Worm (Caenorhabditis elegans) whole organism, L1 larva: ENCODE results near the gene rev-1.

Source experiments
- F16B12.6 ChIP-seq: fragments of 150-350 bp; optimal IDR thresholded peaks from 2 replicates; lab custom pipeline; 2014; ENCODE audit warnings: missing biosample characterization, missing genetic modification characterization
- Y116A8C.19 ChIP-seq: sonication (generic microtip); optimal IDR thresholded peaks from 2 replicates; lab custom pipeline; 2016; ENCODE audit warnings: missing compliant biosample characterization, missing genetic modification characterization, borderline replicate concordance
- alr-1 ChIP-seq: fragments of 200-800 bp; sonication (Bioruptor generic); optimal IDR thresholded peaks from 2 replicates; lab custom pipeline; 2018; ENCODE audit warnings: borderline replicate concordance, mild to moderate bottlenecking, missing genetic modification characterization, missing compliant biosample characterization
- ceh-63 ChIP-seq: fragments of 200-800 bp; sonication (Bioruptor generic); optimal IDR thresholded peaks from 2 replicates; lab custom pipeline; 2018; ENCODE audit warnings: mild to moderate bottlenecking, missing genetic modification characterization, missing compliant biosample characterization
- ceh-8 ChIP-seq: fragments of 200-800 bp; sonication (Bioruptor generic); optimal IDR thresholded peaks from 2 replicates; lab custom pipeline; 2018; ENCODE audit warnings: mild to moderate bottlenecking, missing genetic modification characterization, moderate library complexity, missing compliant biosample characterization
- ceh-88 ChIP-seq: fragments of 200-800 bp; sonication (Bioruptor generic); IDR thresholded peaks from 2 replicates; pipeline ENCODE4 v1.3.6; 2022; ENCODE audit warnings: missing genetic modification characterization, missing compliant biosample characterization
- ces-1 ChIP-seq: fragments of 150-350 bp; optimal IDR thresholded peaks from 2 replicates; lab custom pipeline; 2014; ENCODE audit warnings: missing biosample characterization, missing genetic modification reagents, missing genetic modification characterization
- dsc-1 ChIP-seq: sonication (generic microtip); optimal IDR thresholded peaks from 2 replicates; lab custom pipeline; 2016; ENCODE audit warnings: mild to moderate bottlenecking, missing genetic modification characterization, missing compliant biosample characterization
- efl-1 ChIP-seq, 4 experiments: fragments of 150-350 bp; optimal IDR thresholded peaks in 3 of 4; peaks in 1 of 4; 1 replicate in 1 of 4; 2 replicates in 3 of 4; lab custom pipeline; 2014; ENCODE audit warnings: missing biosample characterization in 2 of 4, missing genetic modification characterization in 2 of 4, missing genetic modification reagents in 2 of 4
- efl-3 ChIP-seq: fragments of 200-800 bp; sonication (Bioruptor generic); optimal IDR thresholded peaks from 2 replicates; lab custom pipeline; 2018; ENCODE audit warnings: mild to moderate bottlenecking, missing genetic modification characterization, missing compliant biosample characterization
- egl-27 ChIP-seq, 2 experiments: fragments of 150-350 bp in 1 of 2; sonication (generic microtip); optimal IDR thresholded peaks; 3 replicates each; lab custom pipeline; 2017 to 2018; ENCODE audit warnings: missing biosample characterization in 2 of 2, missing genetic modification characterization in 2 of 2, missing genetic modification reagents in 2 of 2
- elt-2 ChIP-seq: sonication (generic microtip); optimal IDR thresholded peaks from 2 replicates; lab custom pipeline; 2016; ENCODE audit warnings: missing genetic modification characterization, mild to moderate bottlenecking, inconsistent platforms, missing compliant biosample characterization, missing genetic modification reagents
- ets-5 ChIP-seq: fragments of 200-800 bp; sonication (Bioruptor generic); IDR thresholded peaks from 2 replicates; pipeline ENCODE4 v1.3.6; 2022; ENCODE audit warnings: missing genetic modification characterization, missing compliant biosample characterization
- fkh-8 ChIP-seq: sonication (generic microtip); optimal IDR thresholded peaks from 2 replicates; lab custom pipeline; 2016; ENCODE audit warnings: mild to moderate bottlenecking, missing genetic modification characterization, missing compliant biosample characterization
- hlh-4 ChIP-seq: sonication (generic microtip); optimal IDR thresholded peaks from 2 replicates; lab custom pipeline; 2016; ENCODE audit warnings: mild to moderate bottlenecking, missing genetic modification characterization, missing compliant biosample characterization
- irx-1 ChIP-seq: sonication (generic microtip); optimal IDR thresholded peaks from 2 replicates; lab custom pipeline; 2016; ENCODE audit warnings: missing genetic modification characterization, missing compliant biosample characterization
- lin-13 ChIP-seq: fragments of 150-350 bp; optimal IDR thresholded peaks from 2 replicates; lab custom pipeline; 2014; ENCODE audit warnings: missing biosample characterization, missing genetic modification reagents, missing genetic modification characterization
- lin-14 ChIP-seq: fragments of 200-800 bp; sonication (Bioruptor generic); optimal IDR thresholded peaks from 2 replicates; lab custom pipeline; 2018; ENCODE audit warnings: mild to moderate bottlenecking, missing genetic modification characterization, moderate library complexity, missing compliant biosample characterization
- lin-35 ChIP-seq, 2 experiments: fragments of 150-350 bp; optimal IDR thresholded peaks; 2 replicates each; lab custom pipeline; 2014; ENCODE audit warnings: missing biosample characterization in 2 of 2, missing genetic modification characterization in 2 of 2, missing genetic modification reagents in 2 of 2
- lin-39 ChIP-seq: fragments of 150-350 bp; optimal IDR thresholded peaks from 2 replicates; lab custom pipeline; 2014; ENCODE audit warnings: missing biosample characterization, missing genetic modification reagents, missing genetic modification characterization
- lir-3 ChIP-seq: sonication (generic microtip); optimal IDR thresholded peaks from 2 replicates; lab custom pipeline; 2016; ENCODE audit warnings: mild to moderate bottlenecking, missing genetic modification characterization, moderate library complexity, missing compliant biosample characterization; ENCODE audit not compliant: poor library complexity
- lsy-2 ChIP-seq, 2 experiments: fragments of 150-350 bp; optimal IDR thresholded peaks; 2 replicates each; lab custom pipeline; 2014; ENCODE audit warnings: missing biosample characterization in 2 of 2, missing genetic modification characterization in 2 of 2
- mab-9 ChIP-seq: fragments of 200-800 bp; sonication (Bioruptor generic); IDR thresholded peaks from 2 replicates; pipeline ENCODE4 v1.3.6; 2022; ENCODE audit warnings: missing genetic modification reagents, missing genetic modification characterization, missing compliant biosample characterization
- mep-1 ChIP-seq: fragments of 150-350 bp; optimal IDR thresholded peaks from 2 replicates; lab custom pipeline; 2014; ENCODE audit warnings: missing biosample characterization, missing genetic modification characterization
- nhr-11 ChIP-seq: fragments of 150-350 bp; optimal IDR thresholded peaks from 2 replicates; lab custom pipeline; 2014; ENCODE audit warnings: missing biosample characterization, missing genetic modification characterization
- nhr-12 ChIP-seq: sonication (generic microtip); optimal IDR thresholded peaks from 2 replicates; lab custom pipeline; 2017; ENCODE audit warnings: missing biosample characterization, missing genetic modification characterization
- nhr-19 ChIP-seq: fragments of 200-800 bp; sonication (Bioruptor generic); conservative IDR thresholded peaks from 2 replicates; pipeline ENCODE4 v1.3.6; 2022; ENCODE audit warnings: missing genetic modification characterization, missing compliant biosample characterization
- nhr-20 ChIP-seq: sonication (generic microtip); optimal IDR thresholded peaks from 2 replicates; lab custom pipeline; 2016; ENCODE audit warnings: mild to moderate bottlenecking, missing genetic modification characterization, missing compliant biosample characterization
- nhr-28 ChIP-seq: fragments of 150-350 bp; optimal IDR thresholded peaks from 2 replicates; lab custom pipeline; 2014; ENCODE audit warnings: missing biosample characterization, missing genetic modification characterization
- nhr-47 ChIP-seq: sonication (generic microtip); optimal IDR thresholded peaks from 2 replicates; lab custom pipeline; 2016; ENCODE audit warnings: mild to moderate bottlenecking, missing genetic modification characterization, moderate library complexity, missing compliant biosample characterization
- nhr-71 ChIP-seq: sonication (generic microtip); optimal IDR thresholded peaks from 2 replicates; lab custom pipeline; 2016; ENCODE audit warnings: mild to moderate bottlenecking, missing genetic modification characterization, moderate library complexity, missing compliant biosample characterization
- nhr-90 ChIP-seq: sonication (generic microtip); optimal IDR thresholded peaks from 2 replicates; lab custom pipeline; 2016; ENCODE audit warnings: mild to moderate bottlenecking, missing genetic modification characterization, missing compliant biosample characterization; ENCODE audit not compliant: poor library complexity
- pag-3 ChIP-seq: sonication (generic microtip); optimal IDR thresholded peaks from 2 replicates; lab custom pipeline; 2017; ENCODE audit warnings: missing genetic modification characterization, mild to moderate bottlenecking, missing compliant biosample characterization, antibody characterized with exemption, borderline replicate concordance; ENCODE audit not compliant: insufficient read depth
- pax-3 ChIP-seq: fragments of 200-800 bp; sonication (Bioruptor generic); optimal IDR thresholded peaks from 2 replicates; lab custom pipeline; 2018; ENCODE audit warnings: mild to moderate bottlenecking, missing genetic modification characterization, moderate library complexity, missing compliant biosample characterization
- rnt-1 ChIP-seq: sonication (generic microtip); optimal IDR thresholded peaks from 2 replicates; lab custom pipeline; 2016; ENCODE audit warnings: mild to moderate bottlenecking, missing genetic modification characterization, moderate library complexity, missing compliant biosample characterization
- snu-23 ChIP-seq: sonication (generic microtip); optimal IDR thresholded peaks from 2 replicates; lab custom pipeline; 2016; ENCODE audit warnings: missing genetic modification characterization, missing compliant biosample characterization
- vab-15 ChIP-seq: sonication (generic microtip); optimal IDR thresholded peaks from 2 replicates; lab custom pipeline; 2017; ENCODE audit warnings: missing genotype, mild to moderate bottlenecking, missing genetic modification characterization, missing compliant biosample characterization
- xbp-1 ChIP-seq: sonication (generic microtip); optimal IDR thresholded peaks from 2 replicates; lab custom pipeline; 2016; ENCODE audit warnings: missing genetic modification characterization, missing compliant biosample characterization
- zip-4 ChIP-seq: fragments of 200-800 bp; sonication (Bioruptor generic); optimal IDR thresholded peaks from 2 replicates; lab custom pipeline; 2018; ENCODE audit warnings: mild to moderate bottlenecking, missing genetic modification characterization, moderate library complexity, missing compliant biosample characterization
- ztf-11 ChIP-seq, 2 experiments: sonication (generic microtip); optimal IDR thresholded peaks; 2 replicates each; lab custom pipeline; 2016 to 2017; ENCODE audit warnings: missing genetic modification characterization in 2 of 2, missing biosample characterization in 1 of 2, missing compliant biosample characterization in 1 of 2

rev-1 gene

DNA sequence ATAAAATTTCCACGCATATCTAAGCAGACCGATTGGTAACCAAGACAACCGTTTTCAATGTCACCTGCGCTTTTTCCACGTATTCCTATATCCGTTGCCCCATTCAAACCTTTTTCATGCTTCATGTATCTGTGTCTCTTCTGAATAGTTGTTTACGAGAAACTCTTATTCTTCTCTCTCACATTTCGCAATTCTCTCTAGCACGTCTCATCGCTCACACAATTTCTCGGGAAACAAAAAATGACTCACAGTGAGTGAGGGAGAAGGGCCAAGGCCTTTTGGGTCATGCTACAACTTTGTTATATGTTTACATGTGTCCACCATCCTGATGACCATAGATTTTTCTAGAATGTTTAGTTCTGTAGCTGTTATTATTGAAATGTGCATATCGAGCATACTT lies 13.1 kb upstream of the rev-1 start (continued):
- TF ChIP-seq ztf-11 (tag; optimal IDR thresholded peaks at IDR 0.05; lab: Kevin White, UChicago), result no peak

DNA sequence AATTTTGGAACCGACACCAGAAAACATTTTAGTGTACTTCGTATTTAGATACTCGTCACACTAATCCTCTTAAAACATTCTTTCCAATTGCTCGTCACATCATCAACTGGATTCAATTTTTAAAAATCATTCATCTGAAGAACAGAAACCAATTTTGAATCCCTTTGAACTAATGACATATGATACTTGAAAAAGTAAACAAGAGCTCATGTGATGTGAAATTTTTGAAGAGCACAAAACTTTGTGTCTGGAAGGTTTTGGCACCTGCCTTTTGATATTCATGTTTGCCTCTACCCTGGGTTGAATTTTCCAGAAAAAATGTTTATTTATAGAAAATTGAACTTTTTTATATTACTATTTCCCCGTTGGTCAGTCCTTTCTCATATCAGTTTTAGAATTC lies 11.7 kb upstream of the rev-1 start:
- TF ChIP-seq mab-9 (GFP tag; lab: Robert Waterston, UW), result no peak
- no peak for TF ChIP-seq efl-3 (GFP tag; lab: Kevin White, UChicago)
- peak; percentile 0 to 28 for TF ChIP-seq lsy-2 (tag; optimal IDR thresholded peaks at IDR 0.05; lab: Kevin White, UChicago)
- TF ChIP-seq ceh-8 (GFP tag; lab: Kevin White, UChicago), result no peak
- no peak for TF ChIP-seq nhr-28
- TF ChIP-seq ets-5 (GFP tag; lab: Robert Waterston, UW), result no peak
- no peak for TF ChIP-seq nhr-12 (tag; lab: Kevin White, UChicago)
- peak; percentile 61 for TF ChIP-seq elt-2 (tag; lab: Kevin White, UChicago)
- TF ChIP-seq F16B12.6 (tag; lab: Kevin White, UChicago), result no peak
- 0 out of 2 replicates have a peak, but pooled peaks have one; percentile 3 for TF ChIP-seq nhr-19 (GFP tag; lab: Robert Waterston, UW)
- no peak for TF ChIP-seq lir-3 (tag; lab: Kevin White, UChicago)
- no peak for TF ChIP-seq vab-15 (tag; lab: Kevin White, UChicago)
- peak; percentile 67 for TF ChIP-seq nhr-71 (tag; lab: Kevin White, UChicago)
- peak; percentile 22 for TF ChIP-seq snu-23 (GFP tag; lab: Kevin White, UChicago)
- no peak for TF ChIP-seq pax-3 (tag; lab: Kevin White, UChicago)
- TF ChIP-seq efl-1 (optimal IDR thresholded peaks at IDR 0.05; lab: Kevin White, UChicago), result peak in 1 of 2 experiments; percentile 17
- no peak for TF ChIP-seq efl-1 (GFP tag; optimal IDR thresholded peaks at IDR 0.05 in 1 of 2; lab: Kevin White, UChicago)
- no peak for TF ChIP-seq ces-1 (GFP tag; lab: Kevin White, UChicago)
- peak; percentile 8 for TF ChIP-seq xbp-1 (tag; lab: Kevin White, UChicago)
- TF ChIP-seq dsc-1 (tag; lab: Kevin White, UChicago), result no peak
- no peak for TF ChIP-seq egl-27 (tag; optimal IDR thresholded peaks at IDR 0.05; lab: Kevin White, UChicago)
- peak; percentile 63 for TF ChIP-seq fkh-8 (tag; lab: Kevin White, UChicago)
- TF ChIP-seq lin-13 (GFP tag; lab: Kevin White, UChicago), result peak; percentile 23
- no peak for TF ChIP-seq alr-1
- peak; percentile 44 for TF ChIP-seq lin-14 (GFP tag; lab: Kevin White, UChicago)
- TF ChIP-seq nhr-47 (tag; lab: Kevin White, UChicago), result peak; percentile 52
- no peak for TF ChIP-seq ceh-63 (GFP tag; lab: Kevin White, UChicago)
- peak; percentile 49 for TF ChIP-seq nhr-20
- peak; percentile 2 for TF ChIP-seq hlh-4
- peak; percentile 24 for TF ChIP-seq irx-1
- TF ChIP-seq ceh-88, result no peak
- no peak for TF ChIP-seq Y116A8C.19 (tag; lab: Kevin White, UChicago)
- TF ChIP-seq lin-35 (GFP tag; optimal IDR thresholded peaks at IDR 0.05; lab: Kevin White, UChicago), result peak; percentile 5 to 12
- TF ChIP-seq zip-4 (GFP tag; lab: Kevin White, UChicago), result no peak
- TF ChIP-seq rnt-1 (tag; lab: Kevin White, UChicago), result no peak
- TF ChIP-seq nhr-11 (tag; lab: Kevin White, UChicago), result no peak
- no peak for TF ChIP-seq pag-3
- TF ChIP-seq mep-1 (tag; lab: Kevin White, UChicago), result peak; percentile 11
- TF ChIP-seq nhr-90 (tag; lab: Kevin White, UChicago), result no peak
- TF ChIP-seq lin-39 (tag; lab: Kevin White, UChicago), result no peak
